Fruit fly (Drosophila melanogaster) whole organism, embryonic: ENCODE results near the gene Als2.

ENCODE experiments used
- Atf6 ChIP-seq: fragments of 200-800 bp; sonication (Bioruptor generic); IDR thresholded peaks from 2 replicates; pipeline ENCODE4 v1.3.6; 2022; ENCODE audit warnings: missing biosample characterization, missing genetic modification characterization
- B-H1 ChIP-seq: fragments of 200-800 bp; sonication (Bioruptor generic); IDR thresholded peaks from 3 replicates; pipeline ENCODE4 v1.3.6; 2022; ENCODE audit warnings: missing biosample characterization, missing genetic modification characterization
- BEAF-32 ChIP-seq: fragments of 200-800 bp; sonication (Bioruptor generic); optimal IDR thresholded peaks from 3 replicates; lab custom pipeline; 2017; ENCODE audit warnings: missing biosample characterization, missing genetic modification characterization, mild to moderate bottlenecking, moderate library complexity, missing genetic modification reagents
- BtbVII ChIP-seq: fragments of 200-800 bp; sonication (Bioruptor generic); optimal IDR thresholded peaks from 3 replicates; lab custom pipeline; 2017; ENCODE audit warnings: missing biosample characterization, mild to moderate bottlenecking, missing genetic modification characterization
- Bteb2 ChIP-seq: fragments of 200-800 bp; sonication (Bioruptor generic); optimal IDR thresholded peaks from 2 replicates; lab custom pipeline; 2016; ENCODE audit warnings: missing biosample characterization, missing genetic modification characterization
- CG10321 ChIP-seq: fragments of 200-800 bp; sonication (Bioruptor generic); IDR thresholded peaks from 2 replicates; pipeline ENCODE4 v1.3.6; 2022; ENCODE audit warnings: missing biosample characterization, missing genetic modification characterization
- CG11085 ChIP-seq: fragments of 200-800 bp; sonication (Bioruptor generic); IDR thresholded peaks from 2 replicates; pipeline ENCODE4 v1.3.6; 2022; ENCODE audit warnings: missing biosample characterization, missing genetic modification characterization
- CG11456 ChIP-seq: fragments of 200-800 bp; sonication (Bioruptor generic); IDR thresholded peaks from 3 replicates; pipeline ENCODE4 v1.3.6; 2022; ENCODE audit warnings: missing biosample characterization, missing genetic modification characterization
- CG13424 ChIP-seq: fragments of 200-800 bp; sonication (Bioruptor generic); optimal IDR thresholded peaks from 2 replicates; lab custom pipeline; 2019; ENCODE audit warnings: missing biosample characterization, mild to moderate bottlenecking, missing genetic modification characterization, moderate library complexity
- CG15011 ChIP-seq: fragments of 200-800 bp; sonication (Bioruptor generic); optimal IDR thresholded peaks from 3 replicates; lab custom pipeline; 2018; ENCODE audit warnings: missing biosample characterization, mild to moderate bottlenecking, missing genetic modification characterization
- CG1529 ChIP-seq: fragments of 200-800 bp; sonication (Bioruptor generic); optimal IDR thresholded peaks from 3 replicates; lab custom pipeline; 2018; ENCODE audit warnings: missing biosample characterization, missing genetic modification characterization
- CG17612 ChIP-seq: fragments of 200-800 bp; sonication (Bioruptor generic); IDR thresholded peaks from 2 replicates; pipeline ENCODE4 v1.3.6; 2022; ENCODE audit warnings: missing biosample characterization, missing genetic modification characterization
- CG17829 ChIP-seq: fragments of 200-800 bp; optimal IDR thresholded peaks from 2 replicates; lab custom pipeline; 2019; ENCODE audit warnings: missing biosample characterization, mild to moderate bottlenecking, missing genetic modification characterization, moderate library complexity
- CG2712 ChIP-seq: fragments of 200-800 bp; optimal IDR thresholded peaks from 3 replicates; lab custom pipeline; 2019; ENCODE audit warnings: missing biosample characterization, mild to moderate bottlenecking, missing genetic modification characterization, moderate library complexity
- CG30403 ChIP-seq: fragments of 200-800 bp; sonication (Bioruptor generic); optimal IDR thresholded peaks from 3 replicates; lab custom pipeline; 2016; ENCODE audit warnings: missing biosample characterization, missing genetic modification characterization
- CG32767 ChIP-seq: fragments of 200-800 bp; sonication (Bioruptor generic); IDR thresholded peaks from 2 replicates; pipeline ENCODE4 v1.3.6; 2022; ENCODE audit warnings: missing biosample characterization, missing genetic modification characterization
- CG33557 ChIP-seq: fragments of 200-800 bp; sonication (Bioruptor generic); optimal IDR thresholded peaks from 2 replicates; lab custom pipeline; 2019; ENCODE audit warnings: missing biosample characterization, mild to moderate bottlenecking, missing genetic modification characterization, moderate library complexity
- CG3407 ChIP-seq: fragments of 200-800 bp; sonication (Bioruptor generic); optimal IDR thresholded peaks from 2 replicates; lab custom pipeline; 2018; ENCODE audit warnings: missing biosample characterization, mild to moderate bottlenecking, missing genetic modification characterization
- CG7271 ChIP-seq: fragments of 200-800 bp; sonication (Bioruptor generic); optimal IDR thresholded peaks from 2 replicates; lab custom pipeline; 2018; ENCODE audit warnings: missing biosample characterization, mild to moderate bottlenecking, missing genetic modification characterization, moderate library complexity
- CG7786 ChIP-seq: fragments of 200-800 bp; sonication (Bioruptor generic); optimal IDR thresholded peaks from 2 replicates; lab custom pipeline; 2016; ENCODE audit warnings: missing biosample characterization, missing genetic modification characterization
- CG8281 ChIP-seq: fragments of 200-800 bp; sonication (Bioruptor generic); optimal IDR thresholded peaks from 2 replicates; lab custom pipeline; 2018; ENCODE audit warnings: missing biosample characterization, mild to moderate bottlenecking, missing genetic modification characterization, moderate library complexity
- CG8388 ChIP-seq: fragments of 200-800 bp; sonication (Bioruptor generic); optimal IDR thresholded peaks from 2 replicates; lab custom pipeline; 2019; ENCODE audit warnings: missing biosample characterization, mild to moderate bottlenecking, missing genetic modification characterization, moderate library complexity
- CG9609 ChIP-seq: fragments of 200-800 bp; sonication (Bioruptor generic); optimal IDR thresholded peaks from 3 replicates; lab custom pipeline; 2016; ENCODE audit warnings: missing biosample characterization, missing genetic modification characterization
- CG9797 ChIP-seq: fragments of 200-800 bp; sonication (Bioruptor generic); optimal IDR thresholded peaks from 3 replicates; lab custom pipeline; 2018; ENCODE audit warnings: missing biosample characterization, mild to moderate bottlenecking, missing genetic modification characterization
- CTCF ChIP-seq: fragments of 200-800 bp; sonication (Bioruptor generic); optimal IDR thresholded peaks from 2 replicates; lab custom pipeline; 2017; ENCODE audit warnings: missing biosample characterization, mild to moderate bottlenecking, missing genetic modification characterization, moderate library complexity
- Dip3 ChIP-seq: fragments of 200-800 bp; sonication (Bioruptor generic); optimal IDR thresholded peaks from 3 replicates; lab custom pipeline; 2016; ENCODE audit warnings: missing biosample characterization, missing genetic modification characterization
- ERR ChIP-seq: fragments of 200-800 bp; sonication (Bioruptor generic); optimal IDR thresholded peaks from 2 replicates; lab custom pipeline; 2016; ENCODE audit warnings: missing biosample characterization, missing genetic modification characterization
- Fer1 ChIP-seq: fragments of 200-800 bp; sonication (Bioruptor generic); optimal IDR thresholded peaks from 2 replicates; lab custom pipeline; 2017; ENCODE audit warnings: missing biosample characterization, mild to moderate bottlenecking, missing genetic modification characterization
- Hsf ChIP-seq: fragments of 200-800 bp; sonication (Bioruptor generic); optimal IDR thresholded peaks from 3 replicates; lab custom pipeline; 2016; ENCODE audit warnings: missing biosample characterization, missing genetic modification characterization
- Nf-YB ChIP-seq: fragments of 200-800 bp; sonication (Bioruptor generic); optimal IDR thresholded peaks from 3 replicates; lab custom pipeline; 2019; ENCODE audit warnings: missing biosample characterization, mild to moderate bottlenecking, missing genetic modification characterization, moderate library complexity
- Scr ChIP-seq: fragments of 200-800 bp; sonication (Bioruptor generic); IDR thresholded peaks from 2 replicates; pipeline ENCODE4 v1.3.6; 2022; ENCODE audit warnings: missing biosample characterization, missing genetic modification characterization; ENCODE audit not compliant: partially characterized antibody
- Stat92E ChIP-seq, 3 experiments: fragments of >200 bp in 2 of 3; fragments of 200-800 bp in 1 of 3; sonication (Bioruptor generic) in 1 of 3; optimal IDR thresholded peaks; 2 replicates each; lab custom pipeline; 2017 to 2019; ENCODE audit warnings: missing biosample characterization in 3 of 3, missing genetic modification characterization in 3 of 3, mild to moderate bottlenecking in 1 of 3, moderate library complexity in 1 of 3
- Vsx1 ChIP-seq: fragments of 200-800 bp; sonication (Bioruptor generic); optimal IDR thresholded peaks from 2 replicates; lab custom pipeline; 2017; ENCODE audit warnings: missing biosample characterization, mild to moderate bottlenecking, missing genetic modification characterization, missing genetic modification reagents
- YL-1 ChIP-seq: fragments of 200-800 bp; sonication (Bioruptor generic); optimal IDR thresholded peaks from 3 replicates; lab custom pipeline; 2017; ENCODE audit warnings: missing biosample characterization, mild to moderate bottlenecking, missing genetic modification characterization
- abd-A ChIP-seq: fragments of 200-800 bp; sonication (Bioruptor generic); optimal IDR thresholded peaks from 3 replicates; lab custom pipeline; 2019; ENCODE audit warnings: missing biosample characterization, mild to moderate bottlenecking, missing genetic modification characterization, moderate library complexity
- corto ChIP-seq: fragments of 200-800 bp; sonication (Bioruptor generic); optimal IDR thresholded peaks from 2 replicates; lab custom pipeline; 2016; ENCODE audit warnings: missing biosample characterization, mild to moderate bottlenecking, missing genetic modification characterization, moderate library complexity
- crc ChIP-seq: fragments of 200-800 bp; sonication (Bioruptor generic); optimal IDR thresholded peaks from 2 replicates; lab custom pipeline; 2016; ENCODE audit warnings: missing biosample characterization, missing genetic modification characterization
- danr ChIP-seq: fragments of 200-800 bp; sonication (Bioruptor generic); IDR thresholded peaks from 2 replicates; pipeline ENCODE4 v1.3.6; 2022; ENCODE audit warnings: missing biosample characterization, missing genetic modification characterization
- en ChIP-seq: fragments of 200-800 bp; sonication (Bioruptor generic); optimal IDR thresholded peaks from 2 replicates; lab custom pipeline; 2016; ENCODE audit warnings: missing biosample characterization, missing genetic modification characterization
- fd3F ChIP-seq: fragments of 200-800 bp; sonication (Bioruptor generic); optimal IDR thresholded peaks from 2 replicates; lab custom pipeline; 2018; ENCODE audit warnings: missing biosample characterization, mild to moderate bottlenecking, missing genetic modification characterization, moderate library complexity
- hth ChIP-seq: fragments of >200 bp; optimal IDR thresholded peaks from 2 replicates; lab custom pipeline; 2017; ENCODE audit warnings: inconsistent platforms
- nau ChIP-seq: fragments of 200-800 bp; sonication (Bioruptor generic); optimal IDR thresholded peaks from 3 replicates; lab custom pipeline; 2017; ENCODE audit warnings: missing biosample characterization, mild to moderate bottlenecking, missing genetic modification characterization, missing genetic modification reagents
- otp ChIP-seq: fragments of 200-800 bp; sonication (Bioruptor generic); IDR thresholded peaks from 3 replicates; pipeline ENCODE4, ENCODE4 v1.3.6; 2022; ENCODE audit warnings: missing biosample characterization, missing genetic modification characterization
- ro ChIP-seq: fragments of 200-800 bp; sonication (Bioruptor generic); IDR thresholded peaks from 2 replicates; pipeline ENCODE4 v1.3.6; 2022; ENCODE audit warnings: missing biosample characterization, missing genetic modification characterization
- sd ChIP-seq: fragments of 200-800 bp; sonication (Bioruptor generic); optimal IDR thresholded peaks from 3 replicates; lab custom pipeline; 2018; ENCODE audit warnings: missing biosample characterization, mild to moderate bottlenecking, missing genetic modification characterization, moderate library complexity
- shn ChIP-seq: fragments of 200-800 bp; sonication (Bioruptor generic); optimal IDR thresholded peaks from 3 replicates; lab custom pipeline; 2016; ENCODE audit warnings: missing biosample characterization, missing genetic modification characterization
- slp2 ChIP-seq: fragments of 200-800 bp; sonication (Bioruptor generic); optimal IDR thresholded peaks from 2 replicates; lab custom pipeline; 2016; ENCODE audit warnings: missing biosample characterization, missing genetic modification characterization
- sob ChIP-seq: fragments of 200-800 bp; sonication (Bioruptor generic); IDR thresholded peaks from 2 replicates; pipeline ENCODE4 v1.3.6; 2022; ENCODE audit warnings: missing biosample characterization, missing genetic modification characterization
- sqz ChIP-seq: fragments of 200-800 bp; sonication (Bioruptor generic); optimal IDR thresholded peaks from 3 replicates; lab custom pipeline; 2018; ENCODE audit warnings: missing biosample characterization, mild to moderate bottlenecking, missing genetic modification characterization
- ssp ChIP-seq: fragments of 200-800 bp; sonication (Bioruptor generic); IDR thresholded peaks from 2 replicates; pipeline ENCODE4 v1.3.6; 2022; ENCODE audit warnings: missing biosample characterization, missing genetic modification characterization
- tna ChIP-seq: fragments of 200-800 bp; sonication (Bioruptor generic); IDR thresholded peaks from 2 replicates; pipeline ENCODE4 v1.3.6; 2022; ENCODE audit warnings: missing biosample characterization, missing genetic modification characterization; ENCODE audit not compliant: partially characterized antibody
- unc-4 ChIP-seq: fragments of 200-800 bp; sonication (Bioruptor generic); IDR thresholded peaks from 2 replicates; pipeline ENCODE4 v1.3.6; 2022; ENCODE audit warnings: missing biosample characterization, missing genetic modification characterization; ENCODE audit not compliant: partially characterized antibody

The Als2 gene

dm6 chr3L:21626036-21626614, 53.4 kb downstream of the Als2 start (continued):
- TF ChIP-seq CG9797 (GFP tag; lab: Kevin White, UChicago), result peak; percentile 2
- no peak for TF ChIP-seq CG9609
- no peak for TF ChIP-seq otp (GFP tag; lab: Robert Waterston, UW)
- TF ChIP-seq CG8388 (GFP tag; lab: Kevin White, UChicago), result no peak
- no peak for TF ChIP-seq CG17612 (GFP tag; lab: Robert Waterston, UW)
- TF ChIP-seq CTCF, result no peak
- TF ChIP-seq Stat92E (GFP tag; optimal IDR thresholded peaks at IDR 0.05; lab: Kevin White, UChicago), result no peak
- peak; percentile 23 for TF ChIP-seq CG17829 (tag; lab: Kevin White, UChicago)
- TF ChIP-seq Vsx1 (GFP tag; lab: Kevin White, UChicago), result no peak
- TF ChIP-seq crc (GFP tag; lab: Kevin White, UChicago), result no peak
- no peak for TF ChIP-seq sd (tag; lab: Kevin White, UChicago)
- no peak for TF ChIP-seq CG10321 (GFP tag; lab: Robert Waterston, UW)
- TF ChIP-seq ro, result no peak
- TF ChIP-seq Atf6 (GFP tag; lab: Robert Waterston, UW), result no peak
- no peak for TF ChIP-seq danr (GFP tag; lab: Robert Waterston, UW)
- no peak for TF ChIP-seq CG33557 (GFP tag; lab: Kevin White, UChicago)
- TF ChIP-seq CG7271 (tag; lab: Kevin White, UChicago), result no peak
- peak; percentile 94 for TF ChIP-seq CG8281 (tag; lab: Kevin White, UChicago)
- no peak for TF ChIP-seq en (GFP tag; lab: Kevin White, UChicago)
- TF ChIP-seq nau (GFP tag; lab: Kevin White, UChicago), result no peak
- no peak for TF ChIP-seq abd-A (tag; lab: Kevin White, UChicago)
- TF ChIP-seq CG1529 (GFP tag; lab: Kevin White, UChicago), result no peak
- TF ChIP-seq slp2 (GFP tag; lab: Kevin White, UChicago), result no peak
- no peak for TF ChIP-seq shn (GFP tag; lab: Kevin White, UChicago)
- TF ChIP-seq CG13424, result no peak
- no peak for TF ChIP-seq CG3407 (GFP tag; lab: Kevin White, UChicago)
- no peak for TF ChIP-seq CG11456 (GFP tag; lab: Robert Waterston, UW)
- peak; percentile 40 for TF ChIP-seq YL-1
- no peak for TF ChIP-seq Dip3 (GFP tag; lab: Kevin White, UChicago)
- no peak for TF ChIP-seq tna (GFP tag; lab: Robert Waterston, UW)
- TF ChIP-seq ERR (GFP tag; lab: Kevin White, UChicago), result no peak
- no peak for TF ChIP-seq sqz
- TF ChIP-seq CG11085 (GFP tag; lab: Robert Waterston, UW), result no peak
- peak; percentile 76 for TF ChIP-seq BEAF-32 (GFP tag; lab: Kevin White, UChicago)
- no peak for TF ChIP-seq CG15011 (GFP tag; lab: Kevin White, UChicago)
- TF ChIP-seq CG32767 (GFP tag; lab: Robert Waterston, UW), result no peak
- no peak for TF ChIP-seq corto
- no peak for TF ChIP-seq BtbVII (GFP tag; lab: Kevin White, UChicago)
- TF ChIP-seq Nf-YB (GFP tag; lab: Kevin White, UChicago), result no peak
- no peak for TF ChIP-seq Hsf (GFP tag; lab: Kevin White, UChicago)
- TF ChIP-seq CG30403, result no peak
- peak; percentile 78 for TF ChIP-seq Scr
- no peak for TF ChIP-seq fd3F (GFP tag; lab: Kevin White, UChicago)
- no peak for TF ChIP-seq CG7786 (GFP tag; lab: Kevin White, UChicago)
- TF ChIP-seq ssp (GFP tag; lab: Robert Waterston, UW), result no peak
- TF ChIP-seq Fer1 (GFP tag; lab: Kevin White, UChicago), result no peak
- TF ChIP-seq hth (lab: Kevin White, UChicago), result no peak
- TF ChIP-seq sob, result no peak
- peak; percentile 82 for TF ChIP-seq unc-4 (GFP tag; lab: Robert Waterston, UW)
- TF ChIP-seq CG2712 (tag; lab: Kevin White, UChicago), result no peak
- no peak for TF ChIP-seq Bteb2 (GFP tag; lab: Kevin White, UChicago)
- TF ChIP-seq B-H1 (GFP tag; lab: Robert Waterston, UW), result no peak
